Worm (Caenorhabditis elegans): ENCODE results near the gene pcf-11.

pcf-11 gene

ce11 chrIII:5018116-5018689 lies 6.5 kb upstream of the pcf-11 start, which contains the start of gene wip-1 (continued):
- TF ChIP-seq nhr-42 (GFP tag; IDR thresholded peaks at IDR 0.05), result peak; percentile 94
- peak; percentile 46; the same call in 1 of the 2 replicates for TF ChIP-seq ceh-44 (GFP tag; IDR thresholded peaks at IDR 0.05)
- peak; percentile 94 for TF ChIP-seq dmd-9 (GFP tag; IDR thresholded peaks at IDR 0.05)
- TF ChIP-seq egl-43 (GFP tag; IDR thresholded peaks at IDR 0.05), result peak; percentile 96
- peak; percentile 95 for TF ChIP-seq T20F7.1 (GFP tag; optimal IDR thresholded peaks at IDR 0.05)
- peak; percentile 98 for TF ChIP-seq nhr-77 (tag; optimal IDR thresholded peaks at IDR 0.05)
- peak; percentile 87 for TF ChIP-seq F44E2.7 (GFP tag; IDR thresholded peaks at IDR 0.05)
- TF ChIP-seq ctbp-1 (GFP tag; IDR thresholded peaks at IDR 0.05), result peak; percentile 96
- TF ChIP-seq hlh-30 (tag; optimal IDR thresholded peaks at IDR 0.05; ENCODE audit: insufficient read depth), result peak; percentile 94
- TF ChIP-seq T26A8.4 (GFP tag; IDR thresholded peaks at IDR 0.05), result peak; percentile 98
- TF ChIP-seq mxl-3 (GFP tag; optimal IDR thresholded peaks at IDR 0.05), result peak; percentile 97
- peak; percentile 95 to 97 for TF ChIP-seq daf-16 (GFP tag; optimal IDR thresholded peaks at IDR 0.05)
- peak; percentile 97 for TF ChIP-seq daf-16 (tag; optimal IDR thresholded peaks at IDR 0.05)
- TF ChIP-seq arid-1 (GFP tag; conservative IDR thresholded peaks at IDR 0.05), result peak; percentile 98
- TF ChIP-seq daf-8 (GFP tag; IDR thresholded peaks at IDR 0.05), result no peak
- TF ChIP-seq hlh-11 (tag; optimal IDR thresholded peaks at IDR 0.05), result peak; percentile 98
- TF ChIP-seq ama-1 (optimal IDR thresholded peaks at IDR 0.05), result peak; percentile 36
- TF ChIP-seq fos-1 (tag; optimal IDR thresholded peaks at IDR 0.05), result peak; percentile 44
- TF ChIP-seq ces-1 (GFP tag; optimal IDR thresholded peaks at IDR 0.05), result peak; percentile 33
- TF ChIP-seq dve-1 (tag; optimal IDR thresholded peaks at IDR 0.05; ENCODE audit: insufficient read depth), result peak; percentile 100
- peak; percentile 88 for TF ChIP-seq vab-7 (GFP tag; IDR thresholded peaks at IDR 0.05)
- TF ChIP-seq ZK546.5 (tag; optimal IDR thresholded peaks at IDR 0.05), result peak in 1 of 2 experiments; percentile 53
- peak; percentile 96 for TF ChIP-seq dmd-6 (GFP tag; IDR thresholded peaks at IDR 0.05)
- peak; percentile 11 for TF ChIP-seq gei-8 (GFP tag; optimal IDR thresholded peaks at IDR 0.05)
- peak in 1 of 2 experiments; percentile 90; a peak in 1 of 4 replicates for TF ChIP-seq madf-5 (GFP tag; IDR thresholded peaks at IDR 0.05)
- TF ChIP-seq Y5F2A.4 (GFP tag; optimal IDR thresholded peaks at IDR 0.05), result peak; percentile 77
- peak; percentile 86 for TF ChIP-seq nhr-111 (GFP tag; optimal IDR thresholded peaks at IDR 0.05)
- peak; percentile 95 for TF ChIP-seq lin-38 (GFP tag; IDR thresholded peaks at IDR 0.05)
- peak; percentile 97 for TF ChIP-seq lin-13 (GFP tag; optimal IDR thresholded peaks at IDR 0.05)
- peak; percentile 88 for TF ChIP-seq zip-2 (tag; optimal IDR thresholded peaks at IDR 0.05)
- TF ChIP-seq snpc-4 (tag; optimal IDR thresholded peaks at IDR 0.05), result peak; percentile 52
- no peak for TF ChIP-seq zip-11 (GFP tag; IDR thresholded peaks at IDR 0.05)
- peak; percentile 55 for TF ChIP-seq lin-39 (tag; optimal IDR thresholded peaks at IDR 0.05)
- TF ChIP-seq aly-2 (tag; optimal IDR thresholded peaks at IDR 0.05), result no peak
- peak; percentile 57 for TF ChIP-seq cey-2 (tag; optimal IDR thresholded peaks at IDR 0.05; ENCODE audit: borderline replicate concordance, insufficient read depth)
- TF ChIP-seq mes-2 (tag; optimal IDR thresholded peaks at IDR 0.05; ENCODE audit: poor library complexity, severe bottlenecking), result peak; percentile 96
- TF ChIP-seq F49E8.2 (tag; optimal IDR thresholded peaks at IDR 0.05; ENCODE audit: borderline replicate concordance), result peak; percentile 96
- TF ChIP-seq snpc-1.2 (GFP tag; IDR thresholded peaks at IDR 0.05), result peak; percentile 78
- TF ChIP-seq nhr-48 (tag; optimal IDR thresholded peaks at IDR 0.05), result peak; percentile 91
- peak; percentile 87; the same call in 1 of the 2 replicates for TF ChIP-seq saeg-2 (GFP tag; IDR thresholded peaks at IDR 0.05)

DNA sequence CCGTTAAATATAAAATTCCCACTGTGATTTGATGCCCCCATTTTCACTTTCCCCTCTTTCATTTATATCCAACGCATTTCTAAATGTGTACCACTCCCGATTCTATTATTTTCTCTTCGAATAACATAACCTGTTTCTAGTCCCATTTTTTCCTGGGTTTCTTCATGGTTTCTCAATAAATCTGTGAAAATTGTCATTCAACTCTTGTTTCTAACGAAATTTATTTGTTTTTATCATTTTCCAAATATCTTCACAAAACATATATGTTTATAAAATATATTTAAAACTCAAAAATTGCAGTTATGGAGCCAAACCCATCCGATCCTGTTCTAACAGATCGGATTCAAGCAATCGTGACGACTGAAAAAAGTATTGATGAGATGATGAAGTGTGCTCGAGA lies 3.8 kb upstream of the pcf-11 start, which contains the start of gene mdt-11:
Gene mdt-11 (plus strand): TSS at position 301 of the 400 bp plus-strand sequence.
- TF ChIP-seq vab-7 (GFP tag; IDR thresholded peaks at IDR 0.05) (no peak), hmg-1.1 (GFP tag; IDR thresholded peaks at IDR 0.05) (no peak), saeg-2 (GFP tag; IDR thresholded peaks at IDR 0.05) (no peak), aha-1 (tag) (peak; percentile 55)

All from whole organism, L4 larva.